Worm (Caenorhabditis elegans) whole organism, L4 larva: ENCODE data around the gene mtr-4.
A peak's percentile ranks its signal among the peaks of the same experiment; 100 is the strongest.

ENCODE experiments used
- F37D6.2 ChIP-seq: sonication (generic microtip); optimal IDR thresholded peaks from 2 replicates; lab custom pipeline; 2016; ENCODE audit warnings: mild to moderate bottlenecking, missing genetic modification characterization, missing compliant biosample characterization
- ZK337.2 ChIP-seq: fragments of 200-800 bp; sonication (Bioruptor generic); IDR thresholded peaks from 2 replicates; pipeline ENCODE4 v1.3.6; 2022; ENCODE audit warnings: missing genetic modification reagents, missing genetic modification characterization, missing compliant biosample characterization
- aha-1 ChIP-seq: fragments of 150-350 bp; peaks from one replicate; lab custom pipeline; 2014; ENCODE audit warnings: missing biosample characterization, missing genetic modification characterization
- aly-2 ChIP-seq: sonication (generic microtip); optimal IDR thresholded peaks from 2 replicates; lab custom pipeline; 2018; ENCODE audit warnings: missing biosample characterization, missing genetic modification characterization
- ama-1 ChIP-seq: fragments of 150-350 bp; optimal IDR thresholded peaks from 2 replicates; lab custom pipeline; 2014; ENCODE audit warnings: inconsistent platforms, mixed read lengths
- arid-1 ChIP-seq: fragments of 200-800 bp; sonication (Bioruptor generic); conservative IDR thresholded peaks from 2 replicates; pipeline ENCODE4 v1.3.6; 2022; ENCODE audit warnings: missing genetic modification reagents, missing genetic modification characterization, missing compliant biosample characterization
- ceh-44 ChIP-seq: fragments of 200-800 bp; sonication (Bioruptor generic); IDR thresholded peaks from 2 replicates; pipeline ENCODE4 v1.3.6; 2022; ENCODE audit warnings: missing genetic modification reagents, missing genetic modification characterization, missing compliant biosample characterization
- ceh-62 ChIP-seq: sonication (generic microtip); optimal IDR thresholded peaks from 2 replicates; lab custom pipeline; 2017; ENCODE audit warnings: missing biosample characterization, missing genetic modification characterization
- ces-1 ChIP-seq: fragments of 150-350 bp; sonication (generic microtip); optimal IDR thresholded peaks from 4 replicates; lab custom pipeline; 2014; ENCODE audit warnings: missing biosample characterization, missing genetic modification reagents, missing genetic modification characterization
- cey-2 ChIP-seq: sonication (generic microtip); optimal IDR thresholded peaks from 3 replicates; lab custom pipeline; 2017; ENCODE audit warnings: missing genetic modification characterization, mild to moderate bottlenecking, missing compliant biosample characterization, antibody characterized with exemption, borderline replicate concordance; ENCODE audit not compliant: insufficient read depth
- daf-19 ChIP-seq: fragments of 200-800 bp; sonication (Bioruptor generic); conservative IDR thresholded peaks from 2 replicates; pipeline ENCODE4 v1.3.6; 2022; ENCODE audit warnings: missing genetic modification characterization, missing compliant biosample characterization
- dmd-6 ChIP-seq: fragments of 200-800 bp; sonication (Bioruptor generic); IDR thresholded peaks from 2 replicates; pipeline ENCODE4 v1.3.6; 2022; ENCODE audit warnings: missing genetic modification reagents, missing genetic modification characterization, missing compliant biosample characterization
- dmd-8 ChIP-seq: fragments of 200-800 bp; sonication (Bioruptor generic); IDR thresholded peaks from 2 replicates; pipeline ENCODE4 v1.3.6; 2022; ENCODE audit warnings: missing genetic modification characterization, missing compliant biosample characterization
- fkh-10 ChIP-seq: fragments of 150-350 bp; optimal IDR thresholded peaks from 2 replicates; lab custom pipeline; 2014; ENCODE audit warnings: missing biosample characterization, missing genetic modification reagents, missing genetic modification characterization
- hif-1 ChIP-seq, 2 experiments: sonication (generic microtip); optimal IDR thresholded peaks; 2 replicates each; lab custom pipeline; 2016 to 2017; ENCODE audit warnings: missing compliant biosample characterization in 2 of 2, missing genetic modification characterization in 2 of 2, missing genetic modification reagents in 2 of 2, missing genotype in 2 of 2, mild to moderate bottlenecking in 1 of 2
- hlh-30 ChIP-seq: sonication (generic microtip); optimal IDR thresholded peaks from 2 replicates; lab custom pipeline; 2017; ENCODE audit warnings: antibody characterized with exemption, mild to moderate bottlenecking, missing genetic modification characterization, missing compliant biosample characterization; ENCODE audit not compliant: insufficient read depth
- jun-1 ChIP-seq: fragments of 150-350 bp; optimal IDR thresholded peaks from 2 replicates; lab custom pipeline; 2014; ENCODE audit warnings: missing biosample characterization, missing genetic modification reagents, missing genetic modification characterization
- lin-1 ChIP-seq: fragments of 200-800 bp; sonication (Bioruptor generic); IDR thresholded peaks from 2 replicates; pipeline ENCODE4 v1.3.6; 2022; ENCODE audit warnings: missing genetic modification reagents, missing genetic modification characterization, missing compliant biosample characterization
- lin-13 ChIP-seq: fragments of 150-350 bp; optimal IDR thresholded peaks from 2 replicates; lab custom pipeline; 2014; ENCODE audit warnings: missing biosample characterization, missing genetic modification reagents, missing genetic modification characterization
- lin-38 ChIP-seq: fragments of 200-800 bp; sonication (Bioruptor generic); IDR thresholded peaks from 2 replicates; pipeline ENCODE4 v1.3.6; 2022; ENCODE audit warnings: missing genetic modification reagents, missing genetic modification characterization, missing compliant biosample characterization
- mdl-1 ChIP-seq, 2 experiments: fragments of 150-350 bp in 1 of 2; sonication (generic microtip) in 1 of 2; optimal IDR thresholded peaks; 2 replicates each; lab custom pipeline; 2014 to 2017; ENCODE audit warnings: missing biosample characterization in 2 of 2, missing genetic modification characterization in 2 of 2
- mdt-29 ChIP-seq: fragments of 200-800 bp; sonication (Bioruptor generic); IDR thresholded peaks from 2 replicates; pipeline ENCODE4 v1.3.6; 2022; ENCODE audit warnings: missing genetic modification reagents, missing genetic modification characterization, missing compliant biosample characterization
- mep-1 ChIP-seq: fragments of 150-350 bp; sonication (generic microtip); optimal IDR thresholded peaks from 3 replicates; lab custom pipeline; 2014; ENCODE audit warnings: missing biosample characterization, missing genetic modification characterization
- nhr-11 ChIP-seq: fragments of 150-350 bp; optimal IDR thresholded peaks from 2 replicates; lab custom pipeline; 2014; ENCODE audit warnings: missing biosample characterization, missing genetic modification characterization
- nhr-25 ChIP-seq: sonication (generic microtip); optimal IDR thresholded peaks from 2 replicates; lab custom pipeline; 2017; ENCODE audit warnings: missing genetic modification characterization, mild to moderate bottlenecking, missing compliant biosample characterization, antibody characterized with exemption, moderate library complexity, borderline replicate concordance; ENCODE audit not compliant: insufficient read depth
- nhr-28 ChIP-seq: fragments of 150-350 bp; optimal IDR thresholded peaks from 2 replicates; lab custom pipeline; 2014; ENCODE audit warnings: missing biosample characterization, missing genetic modification characterization
- nhr-41 ChIP-seq: fragments of 200-800 bp; sonication (Bioruptor generic); IDR thresholded peaks from 2 replicates; pipeline ENCODE4 v1.3.6; 2022; ENCODE audit warnings: missing genetic modification reagents, missing genetic modification characterization, missing compliant biosample characterization
- nhr-42 ChIP-seq: fragments of 200-800 bp; sonication (Bioruptor generic); IDR thresholded peaks from 2 replicates; pipeline ENCODE4 v1.3.6; 2022; ENCODE audit warnings: missing genetic modification characterization, missing compliant biosample characterization
- nhr-76 ChIP-seq: fragments of 150-350 bp; optimal IDR thresholded peaks from 2 replicates; lab custom pipeline; 2014; ENCODE audit warnings: missing biosample characterization, missing genetic modification characterization
- pqm-1 ChIP-seq: sonication (generic microtip); optimal IDR thresholded peaks from 2 replicates; lab custom pipeline; 2017; ENCODE audit warnings: missing biosample characterization, missing genetic modification characterization
- set-16 ChIP-seq: fragments of 200-800 bp; sonication (Bioruptor generic); IDR thresholded peaks from 2 replicates; pipeline ENCODE4 v1.3.6; 2022; ENCODE audit warnings: missing genetic modification reagents, missing genetic modification characterization, missing compliant biosample characterization
- snpc-1.2 ChIP-seq: fragments of 200-800 bp; sonication (Bioruptor generic); IDR thresholded peaks from 2 replicates; pipeline ENCODE4 v1.3.6; 2022; ENCODE audit warnings: missing genetic modification reagents, missing genetic modification characterization, missing compliant biosample characterization
- spr-1 ChIP-seq: sonication (generic microtip); optimal IDR thresholded peaks from 2 replicates; lab custom pipeline; 2016; ENCODE audit warnings: mild to moderate bottlenecking, missing genetic modification characterization, missing compliant biosample characterization
- spr-3 ChIP-seq: fragments of 200-800 bp; sonication (Bioruptor generic); optimal IDR thresholded peaks from 2 replicates; lab custom pipeline; 2018; ENCODE audit warnings: mild to moderate bottlenecking, missing genetic modification characterization, missing compliant biosample characterization
- tra-1 ChIP-seq: fragments of 200-800 bp; sonication (Bioruptor generic); IDR thresholded peaks from 2 replicates; pipeline ENCODE4 v1.3.6; 2022; ENCODE audit warnings: missing genetic modification reagents, missing genetic modification characterization, missing compliant biosample characterization
- unc-62 ChIP-seq, 3 experiments: fragments of 150-350 bp in 1 of 3; sonication (generic microtip); optimal IDR thresholded peaks in 2 of 3; peaks in 1 of 3; 1 replicate in 1 of 3; 2 replicates in 2 of 3; lab custom pipeline; 2014 to 2017; ENCODE audit warnings: missing biosample characterization in 3 of 3, missing genetic modification characterization in 3 of 3, missing genetic modification reagents in 3 of 3, missing genotype in 1 of 3
- vab-7 ChIP-seq: fragments of 200-800 bp; sonication (Bioruptor generic); IDR thresholded peaks from 2 replicates; pipeline ENCODE4 v1.3.6; 2022; ENCODE audit warnings: missing genetic modification reagents, missing genetic modification characterization, missing compliant biosample characterization

mtr-4 gene

ce11 chrIV:9810633-9811032, 14.9 kb upstream of the mtr-4 start, which contains the start of gene dct-15:
Gene dct-15 (minus strand): TSS chrIV:9810733.
- TF ChIP-seq cey-2 (tag; lab: Kevin White, UChicago) (no peak), vab-7 (GFP tag; lab: Robert Waterston, UW) (no peak), aly-2 (tag; lab: Kevin White, UChicago) (no peak), jun-1 (tag; lab: Kevin White, UChicago) (no peak), dmd-6 (GFP tag; lab: Robert Waterston, UW) (no peak), F37D6.2 (tag; lab: Kevin White, UChicago) (no peak)

ce11 chrIV:9811487-9811886, 14.0 kb upstream of the mtr-4 start:
- no peak for TF ChIP-seq nhr-28 (tag; lab: Kevin White, UChicago)
- no peak for TF ChIP-seq lin-13
- peak; percentile 63 for TF ChIP-seq aha-1 (tag; lab: Kevin White, UChicago)
- TF ChIP-seq, all 104 proteins: peak for 1

- TF ChIP-seq cey-2 (tag; lab: Kevin White, UChicago), result no peak
- no peak for TF ChIP-seq unc-62 (GFP tag; optimal IDR thresholded peaks at IDR 0.05 in 1 of 2; lab: Kevin White, UChicago)
- no peak for TF ChIP-seq unc-62 (tag; optimal IDR thresholded peaks at IDR 0.05; lab: Kevin White, UChicago)
- TF ChIP-seq pqm-1 (tag; lab: Kevin White, UChicago), result no peak
- no peak for TF ChIP-seq ceh-44
- no peak for TF ChIP-seq mep-1 (tag; lab: Kevin White, UChicago)
- no peak for TF ChIP-seq nhr-11 (tag; lab: Kevin White, UChicago)
- TF ChIP-seq ama-1 (lab: Kevin White, UChicago), result no peak
- TF ChIP-seq fkh-10 (GFP tag; lab: Kevin White, UChicago), result no peak
- TF ChIP-seq aha-1 (tag; lab: Kevin White, UChicago), result no peak
- no peak for TF ChIP-seq mdl-1 (tag; optimal IDR thresholded peaks at IDR 0.05; lab: Kevin White, UChicago)
- no peak for TF ChIP-seq spr-3 (GFP tag; lab: Kevin White, UChicago)
- TF ChIP-seq spr-1 (tag; lab: Kevin White, UChicago), result no peak
- no peak for TF ChIP-seq daf-19
- no peak for TF ChIP-seq nhr-25 (tag; lab: Kevin White, UChicago)
These were observed 10.1 kb upstream of the mtr-4 start, which contains the start of gene egl-20 for ce11 chrIV:9815432-9815831. Gene egl-20 (minus strand): TSS chrIV:9815532.

- no peak for TF ChIP-seq pqm-1 (tag; lab: Kevin White, UChicago)
- TF ChIP-seq nhr-76 (tag; lab: Kevin White, UChicago), result no peak
- no peak for TF ChIP-seq snpc-1.2 (GFP tag; lab: Robert Waterston, UW)
These were observed 3.9 kb upstream of the mtr-4 start, which contains the start of gene col-123 for ce11 chrIV:9821621-9822020. Gene col-123 (plus strand): TSS chrIV:9821921.

ce11 chrIV:9822585-9822984, 2.9 kb upstream of the mtr-4 start:
- TF ChIP-seq ZK337.2 (GFP tag; lab: Robert Waterston, UW) (no peak), set-16 (GFP tag; lab: Robert Waterston, UW) (peak; percentile 71)
- TF ChIP-seq, all 104 proteins: peak for 1

ce11 chrIV:9824480-9824879, 1.0 kb upstream of the mtr-4 start, which contains the start of gene catp-6:
Gene catp-6 (minus strand): TSS chrIV:9824580.
- TF ChIP-seq mdt-29 (GFP tag; lab: Robert Waterston, UW), result no peak
- TF ChIP-seq hif-1 (tag; optimal IDR thresholded peaks at IDR 0.05; lab: Kevin White, UChicago), result no peak
- no peak for TF ChIP-seq fkh-10 (GFP tag; lab: Kevin White, UChicago)
- TF ChIP-seq hlh-30 (tag; lab: Kevin White, UChicago), result no peak
- no peak for TF ChIP-seq ceh-62
- TF ChIP-seq ama-1 (lab: Kevin White, UChicago), result no peak
- TF ChIP-seq nhr-42, result no peak
- no peak for TF ChIP-seq ces-1 (GFP tag; lab: Kevin White, UChicago)
- no peak for TF ChIP-seq unc-62 (GFP tag; optimal IDR thresholded peaks at IDR 0.05 in 1 of 2; lab: Kevin White, UChicago)
- no peak for TF ChIP-seq unc-62 (tag; optimal IDR thresholded peaks at IDR 0.05; lab: Kevin White, UChicago)
- no peak for TF ChIP-seq dmd-8 (GFP tag; lab: Robert Waterston, UW)
- TF ChIP-seq arid-1 (GFP tag; lab: Robert Waterston, UW), result no peak
- no peak for TF ChIP-seq nhr-41
- TF ChIP-seq tra-1 (GFP tag; lab: Robert Waterston, UW), result no peak
- no peak for TF ChIP-seq lin-1 (GFP tag; lab: Robert Waterston, UW)
- TF ChIP-seq lin-38 (GFP tag; lab: Robert Waterston, UW), result no peak
- no peak for TF ChIP-seq ceh-44
